Worm (Caenorhabditis elegans): ENCODE data around the gene F19H6.4.
A peak's percentile ranks its signal among the peaks of the same experiment; 100 is the strongest.

The F19H6.4 gene

ce11 chrX:12331795-12332194, 33.7 kb upstream of the F19H6.4 start, which contains the start of gene srd-46:
srd-46 (plus strand) TSS chrX:12332095.
- TF ChIP-seq hmg-4 (GFP tag; optimal IDR thresholded peaks at IDR 0.05) (no peak), ama-1 (optimal IDR thresholded peaks at IDR 0.05) (no peak), flt-1 (GFP tag; IDR thresholded peaks at IDR 0.05) (no peak), ceh-36 (tag; optimal IDR thresholded peaks at IDR 0.05) (no peak), scrt-1 (GFP tag; IDR thresholded peaks at IDR 0.05) (no peak), tra-4 (tag; optimal IDR thresholded peaks at IDR 0.05) (no peak), hnd-1 (tag; optimal IDR thresholded peaks at IDR 0.05) (no peak)

ce11 chrX:12333479-12333878, 32.0 kb upstream of the F19H6.4 start, which contains the start of gene srd-47:
srd-47 (plus strand) TSS chrX:12333642.
- no peak for TF ChIP-seq aly-1 (tag; optimal IDR thresholded peaks at IDR 0.05)
- no peak for TF ChIP-seq ama-1 (optimal IDR thresholded peaks at IDR 0.05)
- no peak for TF ChIP-seq sea-1 (GFP tag; conservative IDR thresholded peaks at IDR 0.05)
- TF ChIP-seq flt-1 (GFP tag; IDR thresholded peaks at IDR 0.05): no peak
- no peak for TF ChIP-seq ceh-36 (tag; optimal IDR thresholded peaks at IDR 0.05)
- no peak for TF ChIP-seq tbx-11 (GFP tag; IDR thresholded peaks at IDR 0.05)
- no peak for TF ChIP-seq ceh-13 (GFP tag; optimal IDR thresholded peaks at IDR 0.05)

- TF ChIP-seq sea-1 (GFP tag; conservative IDR thresholded peaks at IDR 0.05) (no peak), F13C5.2 (tag; optimal IDR thresholded peaks at IDR 0.05) (no peak), flt-1 (GFP tag; IDR thresholded peaks at IDR 0.05) (no peak), hmg-4 (GFP tag; optimal IDR thresholded peaks at IDR 0.05) (no peak), B0310.2 (tag; optimal IDR thresholded peaks at IDR 0.05) (no peak), ama-1 (optimal IDR thresholded peaks at IDR 0.05) (no peak), ceh-13 (GFP tag; optimal IDR thresholded peaks at IDR 0.05) (no peak), tbx-11 (GFP tag; IDR thresholded peaks at IDR 0.05) (no peak), scrt-1 (GFP tag; IDR thresholded peaks at IDR 0.05) (no peak), aly-1 (tag; optimal IDR thresholded peaks at IDR 0.05) (no peak)
Measured at ce11 chrX:12335808-12336207, 29.7 kb upstream of the F19H6.4 start, which contains the start of gene srd-48. srd-48 (plus strand) TSS chrX:12336108.

- TF ChIP-seq tbx-37 (GFP tag; conservative IDR thresholded peaks at IDR 0.05) (0 out of 2 replicates have a peak, but pooled peaks have one; percentile 47), ceh-13 (GFP tag; optimal IDR thresholded peaks at IDR 0.05) (peak; percentile 57), hmbx-1 (tag; optimal IDR thresholded peaks at IDR 0.05) (peak; percentile 38), ets-7 (tag; optimal IDR thresholded peaks at IDR 0.05) (no peak), scrt-1 (GFP tag; IDR thresholded peaks at IDR 0.05) (0 out of 2 replicates have a peak, but pooled peaks have one; percentile 70), sea-1 (GFP tag; conservative IDR thresholded peaks at IDR 0.05) (no peak), pes-1 (GFP tag; IDR thresholded peaks at IDR 0.05) (no peak; the same call in 1 of the 2 replicates), ceh-36 (tag; optimal IDR thresholded peaks at IDR 0.05) (no peak), aly-1 (tag; optimal IDR thresholded peaks at IDR 0.05) (no peak), hnd-1 (tag; optimal IDR thresholded peaks at IDR 0.05) (peak; percentile 27), tra-4 (tag; optimal IDR thresholded peaks at IDR 0.05) (no peak), hmg-4 (GFP tag; optimal IDR thresholded peaks at IDR 0.05) (no peak), ama-1 (optimal IDR thresholded peaks at IDR 0.05) (no peak), flt-1 (GFP tag; IDR thresholded peaks at IDR 0.05) (no peak; the same call in none of the 2 replicates), tbx-11 (GFP tag; IDR thresholded peaks at IDR 0.05) (peak; percentile 61), F13C5.2 (tag; optimal IDR thresholded peaks at IDR 0.05) (peak; percentile 52), B0310.2 (tag; optimal IDR thresholded peaks at IDR 0.05) (peak; percentile 20)
Measured at ce11 chrX:12337846-12338490, 27.5 kb upstream of the F19H6.4 start, which contains the start of gene srd-44. srd-44 (plus strand) TSS chrX:12338440.

- TF ChIP-seq tbx-37 (GFP tag; conservative IDR thresholded peaks at IDR 0.05) (no peak), ceh-36 (tag; optimal IDR thresholded peaks at IDR 0.05) (no peak), tra-4 (tag; optimal IDR thresholded peaks at IDR 0.05) (no peak), flt-1 (GFP tag; IDR thresholded peaks at IDR 0.05) (no peak), B0310.2 (tag; optimal IDR thresholded peaks at IDR 0.05) (no peak), ama-1 (optimal IDR thresholded peaks at IDR 0.05) (no peak), aly-1 (tag; optimal IDR thresholded peaks at IDR 0.05) (no peak), F13C5.2 (tag; optimal IDR thresholded peaks at IDR 0.05) (no peak), hmbx-1 (tag; optimal IDR thresholded peaks at IDR 0.05) (no peak), tbx-11 (GFP tag; IDR thresholded peaks at IDR 0.05) (no peak), ets-7 (tag; optimal IDR thresholded peaks at IDR 0.05) (no peak), pes-1 (GFP tag; IDR thresholded peaks at IDR 0.05) (no peak), hmg-4 (GFP tag; optimal IDR thresholded peaks at IDR 0.05) (no peak)
Measured at ce11 chrX:12341338-12341737, 24.1 kb upstream of the F19H6.4 start, which contains the start of gene zig-2. zig-2 (minus strand) TSS chrX:12341438.

- TF ChIP-seq hmg-4 (GFP tag; optimal IDR thresholded peaks at IDR 0.05) (no peak), tbx-37 (GFP tag; conservative IDR thresholded peaks at IDR 0.05) (no peak), B0310.2 (tag; optimal IDR thresholded peaks at IDR 0.05) (no peak), pes-1 (GFP tag; IDR thresholded peaks at IDR 0.05) (no peak), ceh-36 (tag; optimal IDR thresholded peaks at IDR 0.05) (no peak), ama-1 (optimal IDR thresholded peaks at IDR 0.05) (no peak)
Measured at ce11 chrX:12343279-12343678, 22.2 kb upstream of the F19H6.4 start, which contains the start of the genes nspc-9 and nspc-10. nspc-9 (minus strand) TSS chrX:12343379. nspc-10 (plus strand) TSS chrX:12343609.

- TF ChIP-seq hnd-1 (tag; optimal IDR thresholded peaks at IDR 0.05): no peak
- no peak for TF ChIP-seq ama-1 (optimal IDR thresholded peaks at IDR 0.05)
- TF ChIP-seq tra-4 (tag; optimal IDR thresholded peaks at IDR 0.05): no peak
- TF ChIP-seq ets-7 (tag; optimal IDR thresholded peaks at IDR 0.05): no peak
- no peak for TF ChIP-seq aly-1 (tag; optimal IDR thresholded peaks at IDR 0.05)
- TF ChIP-seq ceh-36 (tag; optimal IDR thresholded peaks at IDR 0.05): no peak
- no peak for TF ChIP-seq scrt-1 (GFP tag; IDR thresholded peaks at IDR 0.05)
- TF ChIP-seq pes-1 (GFP tag; IDR thresholded peaks at IDR 0.05): no peak
- TF ChIP-seq B0310.2 (tag; optimal IDR thresholded peaks at IDR 0.05): no peak
- no peak for TF ChIP-seq hmbx-1 (tag; optimal IDR thresholded peaks at IDR 0.05)
- TF ChIP-seq ceh-13 (GFP tag; optimal IDR thresholded peaks at IDR 0.05): no peak
Measured at ce11 chrX:12346729-12347128, 18.8 kb upstream of the F19H6.4 start, which contains the start of gene F42F12.11. F42F12.11 (plus strand) TSS chrX:12347029.

Data from whole organism, early embryonic.